Fruit fly (Drosophila melanogaster): Measurements from ENCODE around the gene tai.

DNA sequence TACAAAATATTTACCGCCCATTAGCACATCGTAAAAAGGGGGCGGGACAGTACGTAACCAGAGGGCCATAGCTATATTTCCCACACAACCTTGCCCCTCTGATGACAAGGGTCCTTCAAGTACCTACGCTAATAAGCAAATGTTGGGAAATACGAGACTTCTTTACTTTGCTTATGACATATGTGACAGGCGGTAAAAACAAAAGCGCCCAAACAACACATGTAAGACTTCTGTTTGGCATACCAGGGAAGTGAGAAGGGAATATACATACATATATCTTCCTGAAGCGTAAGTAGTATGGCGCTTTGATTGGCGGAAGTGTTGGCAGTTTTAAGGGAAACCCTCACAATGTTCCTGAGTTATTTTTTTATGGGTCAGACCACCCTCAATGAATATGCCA lies 20.8 kb upstream of the tai start:
- TF ChIP-seq usp (GFP tag; optimal IDR thresholded peaks at IDR 0.05) (no peak), psq (optimal IDR thresholded peaks at IDR 0.05) (no peak), pan (optimal IDR thresholded peaks at IDR 0.05) (no peak), Dll (optimal IDR thresholded peaks at IDR 0.05) (no peak), CG8478 (optimal IDR thresholded peaks at IDR 0.05) (no peak), EcR (GFP tag; optimal IDR thresholded peaks at IDR 0.05) (no peak)

All from whole organism.